Worm (Caenorhabditis elegans) whole organism, early embryonic: ENCODE data around the gene rnp-1.

Experiments
- B0310.2 ChIP-seq: sonication (generic microtip); optimal IDR thresholded peaks from 2 replicates; lab custom pipeline; 2016; ENCODE audit warnings: mild to moderate bottlenecking, missing genetic modification characterization, missing compliant biosample characterization
- F13C5.2 ChIP-seq: sonication (generic microtip); optimal IDR thresholded peaks from 2 replicates; lab custom pipeline; 2017; ENCODE audit warnings: mild to moderate bottlenecking, missing genetic modification characterization, inconsistent platforms, missing compliant biosample characterization
- ama-1 ChIP-seq: fragments of 150-350 bp; optimal IDR thresholded peaks from 2 replicates; lab custom pipeline; 2014
- pes-1 ChIP-seq: fragments of 200-800 bp; sonication (Bioruptor generic); IDR thresholded peaks from 2 replicates; pipeline ENCODE4 v1.3.6; 2022; ENCODE audit warnings: missing genetic modification reagents, missing genetic modification characterization, missing compliant biosample characterization
- sea-1 ChIP-seq: fragments of 200-800 bp; sonication (Bioruptor generic); conservative IDR thresholded peaks from 2 replicates; pipeline ENCODE4 v1.3.6; 2022; ENCODE audit warnings: missing genetic modification characterization, missing compliant biosample characterization
- tbx-11 ChIP-seq: fragments of 200-800 bp; sonication (Bioruptor generic); IDR thresholded peaks from 2 replicates; pipeline ENCODE4 v1.3.6; 2022; ENCODE audit warnings: missing genetic modification characterization, missing compliant biosample characterization

ce11 chrV:12241126-12241525 is 49.1 kb downstream of the rnp-1 start, which contains the start of gene ttr-22:
- no peak for TF ChIP-seq ama-1 (lab: Kevin White, UChicago)
- TF ChIP-seq B0310.2 (tag; lab: Kevin White, UChicago) = no peak
- TF ChIP-seq F13C5.2 (tag; lab: Kevin White, UChicago) = no peak
- no peak for TF ChIP-seq tbx-11 (GFP tag; lab: Robert Waterston, UW)
- TF ChIP-seq pes-1 = no peak
- TF ChIP-seq sea-1 = no peak
